Worm (Caenorhabditis elegans): ENCODE measurements around the gene glb-21.
"Not testable (repeated sequence)": the region's sequence is repeated elsewhere in the genome, so short reads cannot be mapped to it uniquely, and the experiment has no call there.

The glb-21 gene

ce11 chrIV:10688972-10689567, 22.5 kb downstream of the glb-21 start, which contains the start of gene R102.3:
TSS of gene R102.3 (plus strand) at chrIV:10689517.
- TF ChIP-seq dmd-4 (tag; optimal IDR thresholded peaks at IDR 0.05; ENCODE audit: borderline replicate concordance): no peak
- no peak for TF ChIP-seq ceh-22 (tag; optimal IDR thresholded peaks at IDR 0.05)
- TF ChIP-seq unc-42 (tag; optimal IDR thresholded peaks at IDR 0.05): no peak
- TF ChIP-seq zip-5 (tag; optimal IDR thresholded peaks at IDR 0.05): no peak

- TF ChIP-seq gmeb-2, F13H6.1, pqm-1 (tag; optimal IDR thresholded peaks at IDR 0.05): not testable (repeated sequence)
Observed at ce11 chrIV:10687307-10687706, 24.3 kb downstream of the glb-21 start, which contains the start of gene R102.2. TSS of gene R102.2 (plus strand) at chrIV:10687607.

ce11 chrIV:10685758-10686157, 25.8 kb downstream of the glb-21 start, which contains the start of the genes K08C7.6 and R102.1:
TSS of gene K08C7.6 (minus strand) at chrIV:10685858.
TSS of gene R102.1 (plus strand) at chrIV:10686048.
- TF ChIP-seq che-1 (tag; optimal IDR thresholded peaks at IDR 0.05): no peak
- no peak for TF ChIP-seq K02D7.2 (tag; optimal IDR thresholded peaks at IDR 0.05)
- TF ChIP-seq dmd-4 (tag; optimal IDR thresholded peaks at IDR 0.05; ENCODE audit: borderline replicate concordance): no peak
- TF ChIP-seq ceh-6 (GFP tag; optimal IDR thresholded peaks at IDR 0.05): no peak
- no peak for TF ChIP-seq syd-9 (tag; optimal IDR thresholded peaks at IDR 0.05)
- TF ChIP-seq fax-1 (tag; optimal IDR thresholded peaks at IDR 0.05): no peak
- no peak for TF ChIP-seq sox-4 (tag; optimal IDR thresholded peaks at IDR 0.05)
- no peak for TF ChIP-seq elt-2 (tag; optimal IDR thresholded peaks at IDR 0.05)
- no peak for TF ChIP-seq ceh-22 (tag; optimal IDR thresholded peaks at IDR 0.05)
- TF ChIP-seq tbx-7 (tag; optimal IDR thresholded peaks at IDR 0.05): no peak
- no peak for TF ChIP-seq pha-2 (tag; optimal IDR thresholded peaks at IDR 0.05)
- TF ChIP-seq lim-6 (tag; optimal IDR thresholded peaks at IDR 0.05): no peak
- TF ChIP-seq hlh-13 (GFP tag; optimal IDR thresholded peaks at IDR 0.05): no peak

ce11 chrIV:10682155-10682749, 29.3 kb downstream of the glb-21 start, which contains the start of gene fmo-2:
TSS of gene fmo-2 (plus strand) at chrIV:10682524.
- no peak for TF ChIP-seq ceh-24 (tag; optimal IDR thresholded peaks at IDR 0.05)
- no peak for TF ChIP-seq ceh-18 (tag; optimal IDR thresholded peaks at IDR 0.05)
- TF ChIP-seq pha-4 (tag; optimal IDR thresholded peaks at IDR 0.05): no peak
- TF ChIP-seq unc-42 (tag; optimal IDR thresholded peaks at IDR 0.05): no peak
- TF ChIP-seq F13H6.1 (tag; optimal IDR thresholded peaks at IDR 0.05): no peak
- TF ChIP-seq syd-9 (tag; optimal IDR thresholded peaks at IDR 0.05): no peak
- TF ChIP-seq hlh-15 (tag; optimal IDR thresholded peaks at IDR 0.05): no peak
- no peak for TF ChIP-seq ceh-19 (GFP tag; optimal IDR thresholded peaks at IDR 0.05)
- TF ChIP-seq sox-4 (tag; optimal IDR thresholded peaks at IDR 0.05): no peak
- no peak for TF ChIP-seq odd-2 (tag; optimal IDR thresholded peaks at IDR 0.05)
- TF ChIP-seq ceh-31 (tag; optimal IDR thresholded peaks at IDR 0.05): no peak
- no peak for TF ChIP-seq hlh-8 (tag; optimal IDR thresholded peaks at IDR 0.05)
- no peak for TF ChIP-seq Y22D7AL.16 (tag; optimal IDR thresholded peaks at IDR 0.05)

- TF ChIP-seq hlh-30 (tag; optimal IDR thresholded peaks at IDR 0.05; ENCODE audit: insufficient read depth) (no peak), ceh-9 (tag; optimal IDR thresholded peaks at IDR 0.05) (no peak), ceh-45 (GFP tag; IDR thresholded peaks at IDR 0.05) (no peak), lin-11 (tag; optimal IDR thresholded peaks at IDR 0.05) (no peak), fax-1 (tag; optimal IDR thresholded peaks at IDR 0.05) (no peak), tbx-7 (tag; optimal IDR thresholded peaks at IDR 0.05) (no peak), K02D7.2 (tag; optimal IDR thresholded peaks at IDR 0.05) (no peak), pat-9 (tag; optimal IDR thresholded peaks at IDR 0.05) (no peak), hlh-6 (tag; optimal IDR thresholded peaks at IDR 0.05) (no peak), unc-55 (GFP tag; optimal IDR thresholded peaks at IDR 0.05) (no peak), elt-4 (tag; optimal IDR thresholded peaks at IDR 0.05) (no peak), pros-1 (tag; optimal IDR thresholded peaks at IDR 0.05) (no peak), unc-42 (tag; optimal IDR thresholded peaks at IDR 0.05) (no peak), eyg-1 (tag; optimal IDR thresholded peaks at IDR 0.05) (no peak), ref-2 (tag; optimal IDR thresholded peaks at IDR 0.05) (no peak), ceh-48 (tag; optimal IDR thresholded peaks at IDR 0.05) (no peak), T23F11.4 (GFP tag; optimal IDR thresholded peaks at IDR 0.05) (no peak), syd-9 (tag; optimal IDR thresholded peaks at IDR 0.05) (no peak)
Observed at ce11 chrIV:10680379-10680778, 31.2 kb downstream of the glb-21 start, which contains the start of gene K08C7.4. TSS of gene K08C7.4 (minus strand) at chrIV:10680479.

All from whole organism, late embryonic.